Fruit fly (Drosophila melanogaster): ENCODE results near the gene CG9536.

Gene CG9536

dm6 chr2L:6447581-6448333 lies 29.0 kb downstream of the CG9536 start:
- TF ChIP-seq Hmx (GFP tag; optimal IDR thresholded peaks at IDR 0.05) (no peak), sens (GFP tag) (no peak), MBD-R2 (GFP tag; IDR thresholded peaks at IDR 0.05) (peak; percentile 34), Hey (tag; optimal IDR thresholded peaks at IDR 0.05) (peak; percentile 84), croc (GFP tag; conservative IDR thresholded peaks at IDR 0.05) (no peak), CG32772 (GFP tag; IDR thresholded peaks at IDR 0.05) (no peak), Hr78 (GFP tag; optimal IDR thresholded peaks at IDR 0.05) (peak in 1 of 2 experiments; percentile 67), gcm (GFP tag; optimal IDR thresholded peaks at IDR 0.05) (peak; percentile 20), CG17912 (GFP tag; optimal IDR thresholded peaks at IDR 0.05) (peak; percentile 13), z (GFP tag; IDR thresholded peaks at IDR 0.05) (no peak), dimm (GFP tag; IDR thresholded peaks at IDR 0.05) (no peak), BtbVII (GFP tag; optimal IDR thresholded peaks at IDR 0.05) (peak; percentile 18), CG10462 (GFP tag; optimal IDR thresholded peaks at IDR 0.05) (no peak), Lhr (GFP tag; optimal IDR thresholded peaks at IDR 0.05) (no peak), pan (optimal IDR thresholded peaks at IDR 0.05) (no peak), pan (GFP tag; optimal IDR thresholded peaks at IDR 0.05 in 1 of 2, IDR thresholded peaks at IDR 0.05 in 1 of 2) (no peak), MESR4 (GFP tag; optimal IDR thresholded peaks at IDR 0.05) (peak; percentile 14), tup (GFP tag; optimal IDR thresholded peaks at IDR 0.05) (no peak), tll (GFP tag; optimal IDR thresholded peaks at IDR 0.05) (no peak), CG18599 (GFP tag; optimal IDR thresholded peaks at IDR 0.05) (peak; percentile 11), D19B (GFP tag; optimal IDR thresholded peaks at IDR 0.05) (no peak), CG14710 (tag; optimal IDR thresholded peaks at IDR 0.05) (no peak), CG2116 (GFP tag; optimal IDR thresholded peaks at IDR 0.05) (peak; percentile 88), az2 (GFP tag; optimal IDR thresholded peaks at IDR 0.05) (no peak), CG30431 (GFP tag; optimal IDR thresholded peaks at IDR 0.05) (no peak), lab (GFP tag; optimal IDR thresholded peaks at IDR 0.05) (peak; percentile 24), CG6765 (GFP tag; optimal IDR thresholded peaks at IDR 0.05) (peak; percentile 32), kah (GFP tag; optimal IDR thresholded peaks at IDR 0.05) (peak; percentile 2), crol (GFP tag; IDR thresholded peaks at IDR 0.05) (peak; percentile 84), CG7745 (tag; optimal IDR thresholded peaks at IDR 0.05) (no peak), Rfx (GFP tag; IDR thresholded peaks at IDR 0.05) (no peak), Gug (GFP tag; IDR thresholded peaks at IDR 0.05) (no peak), CG18619 (GFP tag; optimal IDR thresholded peaks at IDR 0.05) (no peak), nmo (GFP tag; optimal IDR thresholded peaks at IDR 0.05) (no peak), CG13287 (GFP tag; IDR thresholded peaks at IDR 0.05; ENCODE audit: partially characterized antibody) (peak; percentile 14; the same call in 1 of the 2 replicates), Med (GFP tag) (peak; percentile 82), run (tag; optimal IDR thresholded peaks at IDR 0.05) (peak; percentile 22), CG5180 (GFP tag; optimal IDR thresholded peaks at IDR 0.05) (peak; percentile 99), lov (optimal IDR thresholded peaks at IDR 0.05) (no peak), lov (GFP tag; IDR thresholded peaks at IDR 0.05) (no peak), CG13296 (GFP tag; optimal IDR thresholded peaks at IDR 0.05) (no peak), CG10565 (GFP tag; optimal IDR thresholded peaks at IDR 0.05) (no peak), ara (GFP tag; IDR thresholded peaks at IDR 0.05) (0 out of 2 replicates have a peak, but pooled peaks have one; percentile 18), Meics (GFP tag; optimal IDR thresholded peaks at IDR 0.05) (peak; percentile 3), Usf (GFP tag; optimal IDR thresholded peaks at IDR 0.05) (no peak), pros (GFP tag; optimal IDR thresholded peaks at IDR 0.05) (no peak), tio (GFP tag; optimal IDR thresholded peaks at IDR 0.05) (no peak), GATAe (GFP tag; conservative IDR thresholded peaks at IDR 0.05) (peak; percentile 69), sug (tag; optimal IDR thresholded peaks at IDR 0.05) (peak; percentile 88)
